Fruit fly (Drosophila melanogaster): ENCODE measurements around the gene CG17111.

Gene CG17111

dm6 chr3R:23091586-23092228, 24.6 kb upstream of the CG17111 start, which contains the start of the genes CG17110 and CG6726:
Gene CG17110, plus strand, starts transcription at chr3R:23091724.
Gene CG6726, plus strand, starts transcription at chr3R:23091724.
- TF ChIP-seq EcR (GFP tag; optimal IDR thresholded peaks at IDR 0.05) (no peak), CG34367 (tag; optimal IDR thresholded peaks at IDR 0.05) (no peak)

- TF ChIP-seq CG32121 (GFP tag; IDR thresholded peaks at IDR 0.05) (no peak), CG9948 (tag; optimal IDR thresholded peaks at IDR 0.05) (no peak), CG13204 (GFP tag; optimal IDR thresholded peaks at IDR 0.05) (no peak), Pif1A (GFP tag; optimal IDR thresholded peaks at IDR 0.05) (no peak), CG4496 (GFP tag; IDR thresholded peaks at IDR 0.05) (no peak), Ets98B (GFP tag; IDR thresholded peaks at IDR 0.05) (no peak), CG17806 (tag; optimal IDR thresholded peaks at IDR 0.05) (no peak), CG10348 (GFP tag; IDR thresholded peaks at IDR 0.05) (no peak), EcR (GFP tag; optimal IDR thresholded peaks at IDR 0.05) (no peak), fd96Ca (GFP tag; IDR thresholded peaks at IDR 0.05) (no peak), CG12605 (GFP tag; IDR thresholded peaks at IDR 0.05) (no peak), CG15710 (tag; optimal IDR thresholded peaks at IDR 0.05) (no peak), CG34367 (tag; optimal IDR thresholded peaks at IDR 0.05) (no peak)
These were observed 21.2 kb upstream of the CG17111 start for dm6 chr3R:23088252-23088651.

DNA sequence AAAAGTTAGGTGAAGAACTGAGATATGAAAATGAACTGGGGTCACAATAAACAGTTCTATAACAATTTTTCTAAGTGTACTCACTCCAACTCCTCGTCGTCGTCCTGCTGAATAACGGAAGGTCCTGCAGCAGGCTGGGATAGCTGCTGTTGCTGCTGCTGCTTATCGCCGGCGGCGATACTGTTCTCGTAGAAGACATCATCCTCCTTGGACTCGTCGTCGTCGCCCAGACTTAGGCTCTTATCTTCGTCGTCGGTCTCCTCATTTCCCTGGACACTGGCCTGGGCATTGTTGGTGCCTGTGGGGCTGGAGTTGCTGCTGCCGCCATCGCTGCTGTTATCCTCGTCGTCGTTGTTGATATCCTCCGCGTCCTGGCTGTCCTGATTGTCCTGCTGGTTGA, 14.2 kb upstream of the CG17111 start:
- TF ChIP-seq CG8159 (tag; optimal IDR thresholded peaks at IDR 0.05) (no peak), Pif1A (GFP tag; optimal IDR thresholded peaks at IDR 0.05) (no peak), CG12605 (GFP tag; IDR thresholded peaks at IDR 0.05) (no peak), rn (GFP tag; IDR thresholded peaks at IDR 0.05) (no peak), CG10348 (GFP tag; IDR thresholded peaks at IDR 0.05) (no peak), CG14655 (GFP tag; optimal IDR thresholded peaks at IDR 0.05) (no peak), CG32121 (GFP tag; IDR thresholded peaks at IDR 0.05) (no peak), gl (tag; optimal IDR thresholded peaks at IDR 0.05) (no peak), CG9948 (tag; optimal IDR thresholded peaks at IDR 0.05) (no peak), Pif1B (GFP tag; optimal IDR thresholded peaks at IDR 0.05) (no peak), CG34367 (tag; optimal IDR thresholded peaks at IDR 0.05) (no peak), EcR (GFP tag; optimal IDR thresholded peaks at IDR 0.05) (no peak), CG15710 (tag; optimal IDR thresholded peaks at IDR 0.05) (no peak)

DNA sequence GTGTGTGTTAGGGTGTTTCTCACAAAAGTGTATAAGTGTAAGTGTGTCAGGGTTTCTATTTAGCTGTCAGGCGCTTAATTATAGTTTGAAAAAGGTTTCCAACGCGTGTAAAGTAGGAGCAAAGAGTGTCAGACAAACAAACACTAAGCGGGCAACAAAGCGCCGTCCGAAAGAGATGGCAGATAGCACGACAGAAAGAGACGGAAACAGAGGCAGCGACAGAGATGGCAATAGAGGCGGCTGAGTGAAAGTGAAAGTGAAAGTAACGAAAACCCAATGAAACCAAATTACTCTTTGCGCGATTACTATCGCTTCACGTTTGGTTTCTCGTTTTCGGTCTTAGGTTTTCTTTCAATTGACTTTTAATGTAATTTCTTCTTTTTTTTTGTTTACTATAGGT, 7.4 kb upstream of the CG17111 start:
- TF ChIP-seq CG4496 (GFP tag; IDR thresholded peaks at IDR 0.05) = no peak
- TF ChIP-seq gl (tag; optimal IDR thresholded peaks at IDR 0.05) = no peak
- TF ChIP-seq CG34367 (tag; optimal IDR thresholded peaks at IDR 0.05) = no peak
- no peak for TF ChIP-seq rn (GFP tag; IDR thresholded peaks at IDR 0.05)
- TF ChIP-seq fd96Ca (GFP tag; IDR thresholded peaks at IDR 0.05) = no peak
- no peak for TF ChIP-seq CG10348 (GFP tag; IDR thresholded peaks at IDR 0.05)
- TF ChIP-seq CG17806 (tag; optimal IDR thresholded peaks at IDR 0.05) = no peak
- TF ChIP-seq CG32121 (GFP tag; IDR thresholded peaks at IDR 0.05) = no peak
- TF ChIP-seq CG8159 (tag; optimal IDR thresholded peaks at IDR 0.05) = no peak

dm6 chr3R:23061209-23061608, 5.8 kb downstream of the CG17111 start, which contains the start of the genes sav and Ublcp1:
Gene sav, minus strand, starts transcription at chr3R:23061304.
Gene Ublcp1, plus strand, starts transcription at chr3R:23061493.
- TF ChIP-seq CG13204 (GFP tag; optimal IDR thresholded peaks at IDR 0.05) = no peak
- no peak for TF ChIP-seq D1 (tag; optimal IDR thresholded peaks at IDR 0.05)
- no peak for TF ChIP-seq CG4496 (GFP tag; IDR thresholded peaks at IDR 0.05)
- TF ChIP-seq CG12605 (GFP tag; IDR thresholded peaks at IDR 0.05) = no peak
- no peak for TF ChIP-seq CG14655 (GFP tag; optimal IDR thresholded peaks at IDR 0.05)
- no peak for TF ChIP-seq fd96Ca (GFP tag; IDR thresholded peaks at IDR 0.05)
- TF ChIP-seq CG10348 (GFP tag; IDR thresholded peaks at IDR 0.05) = no peak
- TF ChIP-seq Ets98B (GFP tag; IDR thresholded peaks at IDR 0.05) = no peak
- no peak for TF ChIP-seq Pif1B (GFP tag; optimal IDR thresholded peaks at IDR 0.05)
- no peak for TF ChIP-seq gl (tag; optimal IDR thresholded peaks at IDR 0.05)
- TF ChIP-seq CG9948 (tag; optimal IDR thresholded peaks at IDR 0.05) = no peak

DNA sequence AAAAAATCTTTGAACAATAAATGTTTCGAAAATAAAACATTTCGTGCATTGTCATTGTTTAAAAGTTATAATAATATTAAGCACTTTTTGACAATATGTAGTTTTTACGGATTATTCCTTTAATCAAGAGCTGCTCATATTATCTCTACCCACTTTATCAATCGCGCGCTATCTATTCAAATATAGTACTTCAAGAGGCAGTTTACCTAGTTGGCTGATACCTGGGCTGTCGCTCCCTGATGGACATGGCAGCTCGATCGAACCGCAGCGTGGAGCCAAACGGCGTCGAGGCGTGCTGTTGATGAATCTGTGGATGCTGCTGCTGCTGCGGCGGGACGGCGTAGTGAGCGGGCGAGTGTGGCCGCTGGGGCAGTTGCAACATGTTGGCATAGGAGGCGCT, 6.9 kb downstream of the CG17111 start:
- TF ChIP-seq CG15710 (tag; optimal IDR thresholded peaks at IDR 0.05) = no peak
- TF ChIP-seq Pif1A (GFP tag; optimal IDR thresholded peaks at IDR 0.05) = no peak
- no peak for TF ChIP-seq CG32121 (GFP tag; IDR thresholded peaks at IDR 0.05)
- TF ChIP-seq Pif1B (GFP tag; optimal IDR thresholded peaks at IDR 0.05) = no peak
- no peak for TF ChIP-seq CG8159 (tag; optimal IDR thresholded peaks at IDR 0.05)
- no peak for TF ChIP-seq gl (tag; optimal IDR thresholded peaks at IDR 0.05)
- TF ChIP-seq Snoo (tag; optimal IDR thresholded peaks at IDR 0.05) = no peak
- no peak for TF ChIP-seq CG9948 (tag; optimal IDR thresholded peaks at IDR 0.05)
- no peak for TF ChIP-seq CG12605 (GFP tag; IDR thresholded peaks at IDR 0.05)
- TF ChIP-seq CG8301 (tag; optimal IDR thresholded peaks at IDR 0.05) = no peak
- no peak for TF ChIP-seq rn (GFP tag; IDR thresholded peaks at IDR 0.05)
- TF ChIP-seq EcR (GFP tag; optimal IDR thresholded peaks at IDR 0.05) = no peak
- TF ChIP-seq CG34367 (tag; optimal IDR thresholded peaks at IDR 0.05) = no peak

dm6 chr3R:23058858-23059257, 8.2 kb downstream of the CG17111 start, which contains the start of gene Ctns:
Gene Ctns, minus strand, starts transcription at chr3R:23058958.
- no peak for TF ChIP-seq Ets98B (GFP tag; IDR thresholded peaks at IDR 0.05)

Data from whole organism, pupa.